Worm (Caenorhabditis elegans) whole organism, L3 larva: ENCODE measurements around the gene C16C8.10.

ENCODE experiments used
- R02D3.7 ChIP-seq: fragments of 150-350 bp; optimal IDR thresholded peaks from 2 replicates; lab custom pipeline; 2014; ENCODE audit warnings: missing biosample characterization, missing genetic modification characterization
- ceh-28 ChIP-seq: fragments of 150-350 bp; optimal IDR thresholded peaks from 2 replicates; lab custom pipeline; 2014; ENCODE audit warnings: missing biosample characterization, missing genetic modification reagents, missing genetic modification characterization
- fos-1 ChIP-seq: fragments of 150-350 bp; optimal IDR thresholded peaks from 2 replicates; lab custom pipeline; 2014; ENCODE audit warnings: missing biosample characterization, missing genetic modification characterization
- mml-1 ChIP-seq: fragments of 150-350 bp; sonication (generic microtip); optimal IDR thresholded peaks from 3 replicates; lab custom pipeline; 2014; ENCODE audit warnings: missing biosample characterization, missing genetic modification characterization
- nfya-1 ChIP-seq: sonication (generic microtip); optimal IDR thresholded peaks from 2 replicates; lab custom pipeline; 2017; ENCODE audit warnings: missing genetic modification characterization, mild to moderate bottlenecking, missing compliant biosample characterization, antibody characterized with exemption, moderate library complexity; ENCODE audit not compliant: insufficient read depth
- nhr-12 ChIP-seq: fragments of 150-350 bp; optimal IDR thresholded peaks from 2 replicates; lab custom pipeline; 2014; ENCODE audit warnings: missing biosample characterization, missing genetic modification characterization
- nhr-23 ChIP-seq: fragments of 150-350 bp; optimal IDR thresholded peaks from 2 replicates; lab custom pipeline; 2014; ENCODE audit warnings: missing biosample characterization, missing genetic modification reagents, missing genetic modification characterization
- nhr-237 ChIP-seq: fragments of 150-350 bp; optimal IDR thresholded peaks from 2 replicates; lab custom pipeline; 2014; ENCODE audit warnings: missing biosample characterization, missing genetic modification characterization
- nhr-25 ChIP-seq: sonication (generic microtip); optimal IDR thresholded peaks from 2 replicates; lab custom pipeline; 2017; ENCODE audit warnings: missing biosample characterization, missing genetic modification characterization
- tbx-2 ChIP-seq: sonication (generic microtip); optimal IDR thresholded peaks from 2 replicates; lab custom pipeline; 2016; ENCODE audit warnings: mild to moderate bottlenecking, missing genetic modification characterization, missing compliant biosample characterization
- unc-62 ChIP-seq: fragments of 150-350 bp; sonication (generic microtip); optimal IDR thresholded peaks from 4 replicates; lab custom pipeline; 2014; ENCODE audit warnings: missing biosample characterization, missing genetic modification reagents, missing genetic modification characterization
- zag-1 ChIP-seq: fragments of 150-350 bp; optimal IDR thresholded peaks from 2 replicates; lab custom pipeline; 2014; ENCODE audit warnings: missing biosample characterization, missing genetic modification characterization

DNA sequence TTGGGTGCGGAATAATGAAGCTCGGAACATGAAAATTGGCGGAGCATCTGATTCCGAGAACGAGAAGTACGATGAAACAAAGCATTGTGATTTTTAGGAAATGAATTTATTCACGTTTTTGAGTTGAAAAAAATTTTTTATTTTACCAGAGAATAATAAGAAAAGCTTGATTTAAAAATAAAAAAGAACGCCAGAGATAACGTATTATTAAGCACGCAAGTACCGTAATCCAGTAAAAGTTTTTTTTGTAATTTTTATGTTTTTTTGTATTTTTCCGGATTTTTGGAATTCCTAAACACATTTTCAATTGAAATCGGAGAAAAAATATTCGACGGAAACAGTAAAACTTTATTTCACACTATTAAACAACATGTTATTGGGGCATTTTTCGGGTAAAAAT is 21.3 kb downstream of the C16C8.10 start, which contains the start of gene C16C8.22:
- TF ChIP-seq zag-1 (tag; lab: Kevin White, UChicago), result no peak
- no peak for TF ChIP-seq nfya-1 (tag; lab: Kevin White, UChicago)
- no peak for TF ChIP-seq nhr-25 (tag; lab: Kevin White, UChicago)
- TF ChIP-seq tbx-2, result no peak
- TF ChIP-seq nhr-12 (tag; lab: Kevin White, UChicago), result no peak
- no peak for TF ChIP-seq nhr-237 (tag; lab: Kevin White, UChicago)
- TF ChIP-seq unc-62 (GFP tag; lab: Kevin White, UChicago), result no peak
- no peak for TF ChIP-seq ceh-28 (tag; lab: Kevin White, UChicago)
- TF ChIP-seq mml-1 (tag; lab: Kevin White, UChicago), result no peak
- no peak for TF ChIP-seq R02D3.7 (tag; lab: Kevin White, UChicago)
- TF ChIP-seq fos-1 (tag; lab: Kevin White, UChicago), result no peak
- TF ChIP-seq nhr-23 (tag; lab: Kevin White, UChicago), result no peak
